Fruit fly (Drosophila melanogaster) whole organism, embryonic: ENCODE measurements around the gene CG10214.

Experiments used
- CG8765 ChIP-seq: fragments of 200-800 bp; sonication (Bioruptor generic); IDR thresholded peaks from 2 replicates; pipeline ENCODE4 v1.3.6; 2022; ENCODE audit warnings: missing biosample characterization, missing genetic modification characterization
- CTCF ChIP-seq: fragments of 200-800 bp; sonication (Bioruptor generic); optimal IDR thresholded peaks from 2 replicates; lab custom pipeline; 2017; ENCODE audit warnings: missing biosample characterization, mild to moderate bottlenecking, missing genetic modification characterization, moderate library complexity
- Hey ChIP-seq: fragments of 200-800 bp; sonication (Bioruptor generic); optimal IDR thresholded peaks from 3 replicates; lab custom pipeline; 2018; ENCODE audit warnings: missing biosample characterization, mild to moderate bottlenecking, missing genetic modification characterization
- Ssrp ChIP-seq: fragments of 200-800 bp; sonication (Bioruptor generic); optimal IDR thresholded peaks from 2 replicates; lab custom pipeline; 2018; ENCODE audit warnings: missing biosample characterization, mild to moderate bottlenecking, missing genetic modification characterization, moderate library complexity
- h ChIP-seq: fragments of >200 bp; optimal IDR thresholded peaks from 2 replicates; lab custom pipeline; 2017
- ham ChIP-seq: fragments of 200-800 bp; sonication (Bioruptor generic); IDR thresholded peaks from 2 replicates; pipeline ENCODE4 v1.3.6; 2022; ENCODE audit warnings: missing biosample characterization, missing genetic modification characterization

dm6 chr3R:23763622-23764273, 3.5 kb downstream of the CG10214 start, which contains the start of gene Lsd-1:
- TF ChIP-seq Hey (tag; lab: Kevin White, UChicago) (no peak), Ssrp (tag; lab: Kevin White, UChicago) (no peak), ham (GFP tag; lab: Robert Waterston, UW) (no peak), CTCF (no peak), CG8765 (GFP tag; lab: Robert Waterston, UW) (no peak), h (lab: Kevin White, UChicago) (no peak)
